Fruit fly (Drosophila melanogaster) whole organism, embryonic: ENCODE data around the gene Rm62.

Source experiments
- CG1024 ChIP-seq: fragments of 200-800 bp; sonication (Bioruptor generic); IDR thresholded peaks from 2 replicates; pipeline ENCODE4 v1.3.6; 2022; ENCODE audit warnings: missing biosample characterization, missing genetic modification characterization
- CG10979 ChIP-seq: fragments of 200-800 bp; sonication (Bioruptor generic); optimal IDR thresholded peaks from 2 replicates; lab custom pipeline; 2018; ENCODE audit warnings: missing biosample characterization, mild to moderate bottlenecking, missing genetic modification characterization, moderate library complexity
- CG12219 ChIP-seq: fragments of 200-800 bp; sonication (Bioruptor generic); optimal IDR thresholded peaks from 3 replicates; lab custom pipeline; 2018; ENCODE audit warnings: missing biosample characterization, mild to moderate bottlenecking, missing genetic modification characterization
- CG14441 ChIP-seq: fragments of 200-800 bp; sonication (Bioruptor generic); IDR thresholded peaks from 2 replicates; pipeline ENCODE4 v1.3.6; 2022; ENCODE audit warnings: missing biosample characterization, missing genetic modification characterization
- CG14710 ChIP-seq: fragments of 200-800 bp; sonication (Bioruptor generic); optimal IDR thresholded peaks from 3 replicates; lab custom pipeline; 2019; ENCODE audit warnings: missing biosample characterization, mild to moderate bottlenecking, missing genetic modification characterization, moderate library complexity
- CG15601 ChIP-seq: fragments of 200-800 bp; sonication (Bioruptor generic); optimal IDR thresholded peaks from 3 replicates; lab custom pipeline; 2019; ENCODE audit warnings: missing biosample characterization, mild to moderate bottlenecking, missing genetic modification characterization, moderate library complexity
- CG2712 ChIP-seq: fragments of 200-800 bp; optimal IDR thresholded peaks from 3 replicates; lab custom pipeline; 2019; ENCODE audit warnings: missing biosample characterization, mild to moderate bottlenecking, missing genetic modification characterization, moderate library complexity
- CG30020 ChIP-seq: fragments of 200-800 bp; optimal IDR thresholded peaks from 2 replicates; lab custom pipeline; 2019; ENCODE audit warnings: missing biosample characterization, mild to moderate bottlenecking, missing genetic modification characterization, moderate library complexity
- CG30431 ChIP-seq: fragments of 200-800 bp; sonication (Bioruptor generic); optimal IDR thresholded peaks from 2 replicates; lab custom pipeline; 2017; ENCODE audit warnings: missing biosample characterization, missing genetic modification characterization
- CG31388 ChIP-seq: fragments of 200-800 bp; sonication (Bioruptor generic); optimal IDR thresholded peaks from 2 replicates; lab custom pipeline; 2016; ENCODE audit warnings: missing biosample characterization, missing genetic modification characterization
- CG42726 ChIP-seq: fragments of 200-800 bp; sonication (Bioruptor generic); IDR thresholded peaks from 2 replicates; pipeline ENCODE4 v1.3.6; 2022; ENCODE audit warnings: missing biosample characterization, missing genetic modification characterization; ENCODE audit not compliant: partially characterized antibody
- CG4328 ChIP-seq: fragments of 200-800 bp; sonication (Bioruptor generic); optimal IDR thresholded peaks from 3 replicates; lab custom pipeline; 2017; ENCODE audit warnings: missing biosample characterization, missing genetic modification reagents, missing genetic modification characterization
- CG4854 ChIP-seq: fragments of 200-800 bp; sonication (Bioruptor generic); optimal IDR thresholded peaks from 2 replicates; lab custom pipeline; 2016; ENCODE audit warnings: missing biosample characterization, missing genetic modification characterization, inconsistent platforms
- CG5245 ChIP-seq: fragments of 200-800 bp; sonication (Bioruptor generic); optimal IDR thresholded peaks from 3 replicates; lab custom pipeline; 2016; ENCODE audit warnings: missing biosample characterization, missing genetic modification characterization
- CG6272 ChIP-seq: fragments of 200-800 bp; sonication (Bioruptor generic); IDR thresholded peaks from 2 replicates; pipeline ENCODE4 v1.3.6; 2022; ENCODE audit warnings: missing biosample characterization, missing genetic modification characterization
- CG6683 ChIP-seq: fragments of 200-800 bp; sonication (Bioruptor generic); optimal IDR thresholded peaks from 2 replicates; lab custom pipeline; 2017; ENCODE audit warnings: missing biosample characterization, mild to moderate bottlenecking, missing genetic modification characterization, missing genetic modification reagents
- CG7987 ChIP-seq: fragments of 200-800 bp; sonication (Bioruptor generic); optimal IDR thresholded peaks from 2 replicates; lab custom pipeline; 2018; ENCODE audit warnings: missing biosample characterization, mild to moderate bottlenecking, missing genetic modification characterization, moderate library complexity
- CG8359 ChIP-seq: fragments of 200-800 bp; sonication (Bioruptor generic); optimal IDR thresholded peaks from 2 replicates; lab custom pipeline; 2017; ENCODE audit warnings: missing biosample characterization, mild to moderate bottlenecking, missing genetic modification characterization, borderline replicate concordance
- Dfd ChIP-seq, 2 experiments: fragments of >200 bp; optimal IDR thresholded peaks; 2 replicates each; lab custom pipeline; 2017; ENCODE audit warnings: missing biosample characterization in 2 of 2, missing genetic modification characterization in 2 of 2
- Dip2 ChIP-seq: fragments of 200-800 bp; sonication (Bioruptor generic); IDR thresholded peaks from 2 replicates; pipeline ENCODE4 v1.3.6; 2022; ENCODE audit warnings: missing biosample characterization, missing genetic modification characterization
- Dref ChIP-seq: fragments of 200-800 bp; sonication (Bioruptor generic); IDR thresholded peaks from 2 replicates; pipeline ENCODE4 v1.3.6; 2022; ENCODE audit warnings: missing biosample characterization, missing genetic modification characterization
- GATAe ChIP-seq: fragments of 200-800 bp; sonication (Bioruptor generic); conservative IDR thresholded peaks from 2 replicates; pipeline ENCODE4 v1.3.6; 2022; ENCODE audit warnings: missing biosample characterization, missing genetic modification characterization
- HLH4C ChIP-seq: fragments of 200-800 bp; sonication (Bioruptor generic); IDR thresholded peaks from 3 replicates; pipeline ENCODE4 v1.3.6; 2022; ENCODE audit warnings: missing biosample characterization, missing genetic modification characterization; ENCODE audit not compliant: partially characterized antibody
- HLHmδ ChIP-seq: fragments of 200-800 bp; sonication (Bioruptor generic); optimal IDR thresholded peaks from 2 replicates; lab custom pipeline; 2018; ENCODE audit warnings: missing biosample characterization, mild to moderate bottlenecking, missing genetic modification characterization, moderate library complexity
- Kr ChIP-seq: fragments of 200-800 bp; sonication (Bioruptor generic); optimal IDR thresholded peaks from 2 replicates; lab custom pipeline; 2017; ENCODE audit warnings: missing biosample characterization, mild to moderate bottlenecking, missing genetic modification characterization
- Mrtf ChIP-seq: fragments of 200-800 bp; sonication (Bioruptor generic); IDR thresholded peaks from 3 replicates; pipeline ENCODE4 v1.3.6; 2022; ENCODE audit warnings: missing biosample characterization, missing genetic modification characterization
- Poxn ChIP-seq: fragments of 200-800 bp; sonication (Bioruptor generic); IDR thresholded peaks from 2 replicates; pipeline ENCODE4 v1.3.6; 2022; ENCODE audit warnings: missing biosample characterization, missing genetic modification characterization
- Usf ChIP-seq: fragments of 200-800 bp; sonication (Bioruptor generic); optimal IDR thresholded peaks from 2 replicates; lab custom pipeline; 2017; ENCODE audit warnings: missing genotype, missing biosample characterization, missing genetic modification characterization
- cg ChIP-seq: fragments of 200-800 bp; sonication (Bioruptor generic); optimal IDR thresholded peaks from 3 replicates; lab custom pipeline; 2019; ENCODE audit warnings: missing biosample characterization, mild to moderate bottlenecking, missing genetic modification characterization, moderate library complexity
- chif ChIP-seq, 2 experiments: fragments of 200-800 bp; sonication (Bioruptor generic); optimal IDR thresholded peaks; 3 replicates each; lab custom pipeline; 2016; ENCODE audit warnings: missing biosample characterization in 2 of 2, missing genetic modification characterization in 2 of 2
- chm ChIP-seq: fragments of 200-800 bp; sonication (Bioruptor generic); IDR thresholded peaks from 2 replicates; pipeline ENCODE4 v1.3.6; 2022; ENCODE audit warnings: missing biosample characterization, missing genetic modification characterization
- chn ChIP-seq: fragments of 200-800 bp; sonication (Bioruptor generic); optimal IDR thresholded peaks from 2 replicates; lab custom pipeline; 2016; ENCODE audit warnings: missing biosample characterization, missing genetic modification characterization
- croc ChIP-seq: fragments of 200-800 bp; sonication (Bioruptor generic); conservative IDR thresholded peaks from 3 replicates; pipeline ENCODE4 v1.3.6; 2022; ENCODE audit warnings: missing biosample characterization, missing genetic modification characterization
- da ChIP-seq: fragments of 200-800 bp; sonication (Bioruptor generic); optimal IDR thresholded peaks from 2 replicates; lab custom pipeline; 2016; ENCODE audit warnings: missing biosample characterization, missing genetic modification characterization
- dimm ChIP-seq: fragments of 200-800 bp; sonication (Bioruptor generic); IDR thresholded peaks from 2 replicates; pipeline ENCODE4 v1.3.6; 2022; ENCODE audit warnings: missing biosample characterization, missing genetic modification characterization
- disco-r ChIP-seq: fragments of 200-800 bp; sonication (Bioruptor generic); optimal IDR thresholded peaks from 2 replicates; lab custom pipeline; 2016; ENCODE audit warnings: missing biosample characterization, missing genetic modification characterization
- esg ChIP-seq: fragments of 200-800 bp; sonication (Bioruptor generic); conservative IDR thresholded peaks from 2 replicates; pipeline ENCODE4 v1.3.6; 2022; ENCODE audit warnings: missing biosample characterization, missing genetic modification characterization
- hb ChIP-seq: fragments of 200-800 bp; sonication (Bioruptor generic); IDR thresholded peaks from 3 replicates; pipeline ENCODE4 v1.3.6; 2022; ENCODE audit warnings: missing biosample characterization, missing genetic modification characterization; ENCODE audit not compliant: partially characterized antibody
- jing ChIP-seq: fragments of 200-800 bp; sonication (Bioruptor generic); optimal IDR thresholded peaks from 2 replicates; lab custom pipeline; 2018; ENCODE audit warnings: missing biosample characterization, mild to moderate bottlenecking, missing genetic modification characterization
- ken ChIP-seq: fragments of 200-800 bp; sonication (Bioruptor generic); IDR thresholded peaks from 3 replicates; pipeline ENCODE4 v1.3.6; 2022; ENCODE audit warnings: missing biosample characterization, missing genetic modification characterization
- mam ChIP-seq: fragments of 200-800 bp; sonication (Bioruptor generic); optimal IDR thresholded peaks from 3 replicates; lab custom pipeline; 2016; ENCODE audit warnings: missing biosample characterization, missing genetic modification characterization
- otp ChIP-seq: fragments of 200-800 bp; sonication (Bioruptor generic); IDR thresholded peaks from 3 replicates; pipeline ENCODE4, ENCODE4 v1.3.6; 2022; ENCODE audit warnings: missing biosample characterization, missing genetic modification characterization
- pzg ChIP-seq: fragments of 200-800 bp; sonication (Bioruptor generic); optimal IDR thresholded peaks from 3 replicates; lab custom pipeline; 2018; ENCODE audit warnings: missing biosample characterization, mild to moderate bottlenecking, missing genetic modification characterization, moderate library complexity
- row ChIP-seq: fragments of 200-800 bp; sonication (Bioruptor generic); IDR thresholded peaks from 3 replicates; pipeline ENCODE4 v1.3.6; 2022; ENCODE audit warnings: missing biosample characterization, missing genetic modification characterization
- schlank ChIP-seq: fragments of 200-800 bp; sonication (Bioruptor generic); optimal IDR thresholded peaks from 2 replicates; lab custom pipeline; 2018; ENCODE audit warnings: missing biosample characterization, mild to moderate bottlenecking, missing genetic modification characterization
- seq ChIP-seq: fragments of 200-800 bp; sonication (Bioruptor generic); IDR thresholded peaks from 2 replicates; pipeline ENCODE4 v1.3.6; 2022; ENCODE audit warnings: missing biosample characterization, missing genetic modification characterization
- ssp ChIP-seq: fragments of 200-800 bp; sonication (Bioruptor generic); IDR thresholded peaks from 2 replicates; pipeline ENCODE4 v1.3.6; 2022; ENCODE audit warnings: missing biosample characterization, missing genetic modification characterization
- toy ChIP-seq: fragments of 200-800 bp; sonication (Bioruptor generic); IDR thresholded peaks from 2 replicates; pipeline ENCODE4 v1.3.6; 2022; ENCODE audit warnings: missing biosample characterization, missing genetic modification characterization
- unpg ChIP-seq: fragments of 200-800 bp; sonication (Bioruptor generic); optimal IDR thresholded peaks from 3 replicates; lab custom pipeline; 2018; ENCODE audit warnings: missing biosample characterization, mild to moderate bottlenecking, missing genetic modification characterization, moderate library complexity
- zen ChIP-seq: fragments of 200-800 bp; sonication (Bioruptor generic); optimal IDR thresholded peaks from 3 replicates; lab custom pipeline; 2018; ENCODE audit warnings: missing biosample characterization, mild to moderate bottlenecking, missing genetic modification characterization, moderate library complexity

Gene Rm62

DNA sequence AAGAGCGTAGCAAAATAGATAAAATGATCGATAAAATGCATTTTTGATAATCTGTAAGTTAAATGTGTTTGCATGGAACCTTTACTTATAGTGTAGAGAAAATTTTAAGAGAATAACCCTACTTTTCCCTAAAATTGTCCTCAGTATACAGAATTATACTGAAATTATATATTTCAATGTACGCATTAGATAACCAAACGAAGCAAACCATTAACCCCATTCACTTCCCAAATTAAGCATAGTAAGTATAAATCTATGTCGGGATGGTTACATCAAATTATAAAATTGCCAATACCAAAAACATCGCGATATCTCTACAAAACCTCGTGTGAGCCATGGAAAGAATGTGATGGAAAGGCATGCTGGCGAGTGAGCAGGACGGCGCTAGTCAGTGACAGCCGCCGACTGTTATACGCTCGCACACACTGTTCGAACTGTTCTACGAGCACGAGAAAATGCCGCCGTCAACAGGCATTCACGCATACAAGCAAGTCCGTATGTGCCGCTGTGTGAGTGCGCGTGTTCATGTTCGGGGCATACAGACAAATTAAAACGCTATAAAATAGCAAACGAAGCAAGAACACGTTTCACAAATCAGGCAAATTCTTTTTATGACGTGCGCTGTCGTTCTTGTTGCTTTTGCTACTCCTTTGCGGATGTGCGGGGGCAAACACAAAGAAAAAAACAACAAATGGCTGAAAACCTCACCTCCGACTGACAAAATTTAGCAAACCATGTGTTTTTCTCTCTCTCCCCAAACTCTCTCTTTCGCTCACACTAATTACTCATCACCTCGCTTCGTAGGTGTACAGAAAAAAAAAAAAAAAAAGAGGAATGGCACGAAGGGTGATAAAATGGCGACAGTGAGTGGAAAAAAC is 1.0 kb downstream of the Rm62 start (continued):
- TF ChIP-seq Dfd (GFP tag; optimal IDR thresholded peaks at IDR 0.05; lab: Kevin White, UChicago), result no peak
- TF ChIP-seq CG1024 (GFP tag; lab: Robert Waterston, UW), result no peak
- no peak for TF ChIP-seq CG15601
- no peak for TF ChIP-seq mam (GFP tag; lab: Kevin White, UChicago)
- TF ChIP-seq Mrtf, result no peak
- no peak for TF ChIP-seq CG8359
- TF ChIP-seq esg (GFP tag; lab: Robert Waterston, UW), result no peak
- no peak for TF ChIP-seq CG30020 (tag; lab: Kevin White, UChicago)
- TF ChIP-seq ssp (GFP tag; lab: Robert Waterston, UW), result no peak
- no peak for TF ChIP-seq jing
- TF ChIP-seq Kr (GFP tag; lab: Kevin White, UChicago), result no peak
- no peak for TF ChIP-seq CG14441
- no peak for TF ChIP-seq Usf (GFP tag; lab: Kevin White, UChicago)
- peak; percentile 19 for TF ChIP-seq CG6683 (GFP tag; lab: Kevin White, UChicago)
- TF ChIP-seq CG4854, result no peak
- no peak for TF ChIP-seq chif (GFP tag; optimal IDR thresholded peaks at IDR 0.05; lab: Kevin White, UChicago)
- TF ChIP-seq chn, result no peak
- TF ChIP-seq zen (tag; lab: Kevin White, UChicago), result peak; percentile 40
- TF ChIP-seq ken (GFP tag; lab: Robert Waterston, UW), result peak; percentile 38; the same call in 1 of the 3 replicates
- TF ChIP-seq chm (GFP tag; lab: Robert Waterston, UW), result peak; percentile 71; the same call in 1 of the 2 replicates
- no peak for TF ChIP-seq schlank (tag; lab: Kevin White, UChicago)
- TF ChIP-seq CG14710, result no peak
- no peak for TF ChIP-seq GATAe (GFP tag; lab: Robert Waterston, UW)
- no peak for TF ChIP-seq CG42726 (GFP tag; lab: Robert Waterston, UW)
- TF ChIP-seq CG6272, result no peak
- no peak for TF ChIP-seq Dip2
- peak; percentile 17 for TF ChIP-seq CG7987 (GFP tag; lab: Kevin White, UChicago)
- no peak for TF ChIP-seq CG10979 (tag; lab: Kevin White, UChicago)
- TF ChIP-seq otp (GFP tag; lab: Robert Waterston, UW), result no peak
- TF ChIP-seq disco-r, result no peak
- no peak for TF ChIP-seq Dref (GFP tag; lab: Robert Waterston, UW)
- no peak for TF ChIP-seq da (GFP tag; lab: Kevin White, UChicago)
- TF ChIP-seq unpg, result no peak
- peak; percentile 22 for TF ChIP-seq pzg (GFP tag; lab: Kevin White, UChicago)
- peak; percentile 55 for TF ChIP-seq HLHmδ (GFP tag; lab: Kevin White, UChicago)
- no peak for TF ChIP-seq croc
- no peak for TF ChIP-seq CG31388 (GFP tag; lab: Kevin White, UChicago)
- TF ChIP-seq CG2712 (tag; lab: Kevin White, UChicago), result no peak
- TF ChIP-seq CG5245 (GFP tag; lab: Kevin White, UChicago), result no peak
- no peak for TF ChIP-seq CG30431 (GFP tag; lab: Kevin White, UChicago)
- TF ChIP-seq cg, result peak; percentile 94
- TF ChIP-seq toy (GFP tag; lab: Robert Waterston, UW), result no peak
- TF ChIP-seq row, result peak; percentile 32; the same call in 1 of the 3 replicates
- TF ChIP-seq HLH4C (GFP tag; lab: Robert Waterston, UW), result no peak
- TF ChIP-seq hb (GFP tag; lab: Robert Waterston, UW), result no peak
- TF ChIP-seq CG12219, result no peak
- no peak for TF ChIP-seq CG4328 (GFP tag; lab: Kevin White, UChicago)
- no peak for TF ChIP-seq Poxn
- TF ChIP-seq seq (GFP tag; lab: Robert Waterston, UW), result no peak; the same call in 1 of the 2 replicates
- no peak for TF ChIP-seq dimm (GFP tag; lab: Robert Waterston, UW)
